Worm (Caenorhabditis elegans) whole organism, young adult: ENCODE measurements around the gene spp-26.

Source experiments
- B0019.2 ChIP-seq: fragments of 200-800 bp; sonication (Bioruptor generic); conservative IDR thresholded peaks from 2 replicates; pipeline ENCODE4 v1.3.6; 2022; ENCODE audit warnings: missing genetic modification reagents, missing genetic modification characterization, missing compliant biosample characterization
- D2030.7 ChIP-seq: fragments of 200-800 bp; sonication (Bioruptor generic); IDR thresholded peaks from 2 replicates; pipeline ENCODE4 v1.3.6; 2022; ENCODE audit warnings: missing genetic modification reagents, missing genetic modification characterization, missing compliant biosample characterization
- F22D6.2 ChIP-seq: sonication (generic microtip); optimal IDR thresholded peaks from 2 replicates; lab custom pipeline; 2016; ENCODE audit warnings: mild to moderate bottlenecking, missing genetic modification characterization, missing compliant biosample characterization
- F37B4.10 ChIP-seq: fragments of 200-800 bp; sonication (Bioruptor generic); IDR thresholded peaks from 2 replicates; pipeline ENCODE4 v1.3.6; 2022; ENCODE audit warnings: missing genetic modification characterization, missing compliant biosample characterization
- F55B11.4 ChIP-seq: sonication (generic microtip); optimal IDR thresholded peaks from 2 replicates; lab custom pipeline; 2016; ENCODE audit warnings: missing compliant biosample characterization, missing genetic modification characterization, borderline replicate concordance; ENCODE audit not compliant: insufficient read depth
- F57C9.4 ChIP-seq: sonication (generic microtip); optimal IDR thresholded peaks from 2 replicates; lab custom pipeline; 2017; ENCODE audit warnings: mild to moderate bottlenecking, missing genetic modification characterization, missing compliant biosample characterization
- Y79H2A.3 ChIP-seq: fragments of 200-800 bp; sonication (Bioruptor generic); conservative IDR thresholded peaks from 2 replicates; pipeline ENCODE4 v1.3.6; 2022; ENCODE audit warnings: missing genetic modification reagents, missing genetic modification characterization, missing compliant biosample characterization
- akir-1 ChIP-seq: fragments of 200-800 bp; sonication (Bioruptor generic); optimal IDR thresholded peaks from 2 replicates; lab custom pipeline; 2018; ENCODE audit warnings: mild to moderate bottlenecking, missing genetic modification characterization, moderate library complexity, missing compliant biosample characterization
- atf-7 ChIP-seq: sonication (generic microtip); optimal IDR thresholded peaks from 2 replicates; lab custom pipeline; 2017; ENCODE audit warnings: mild to moderate bottlenecking, missing genetic modification characterization, missing compliant biosample characterization
- attf-3 ChIP-seq: fragments of 200-800 bp; sonication (Bioruptor generic); conservative IDR thresholded peaks from 2 replicates; pipeline ENCODE4 v1.3.6; 2022; ENCODE audit warnings: missing genetic modification reagents, missing genetic modification characterization, missing compliant biosample characterization
- attf-6 ChIP-seq: fragments of 200-800 bp; sonication (Bioruptor generic); IDR thresholded peaks from 2 replicates; pipeline ENCODE4 v1.3.6; 2022; ENCODE audit warnings: missing genetic modification reagents, missing genetic modification characterization, missing compliant biosample characterization
- cebp-1 ChIP-seq, 2 experiments: fragments of 200-800 bp in 1 of 2; sonication (Bioruptor generic) in 1 of 2; sonication (generic microtip) in 1 of 2; IDR thresholded peaks in 1 of 2; optimal IDR thresholded peaks in 1 of 2; 2 replicates each; pipeline versions ENCODE4 v1.3.6 to Lab custom; 2017 to 2022; ENCODE audit warnings: missing compliant biosample characterization in 2 of 2, missing genetic modification characterization in 2 of 2, mild to moderate bottlenecking in 1 of 2, missing genetic modification reagents in 1 of 2, moderate library complexity in 1 of 2
- cebp-2 ChIP-seq: fragments of 200-800 bp; sonication (Bioruptor generic); IDR thresholded peaks from 2 replicates; pipeline ENCODE4 v1.3.6; 2022; ENCODE audit warnings: missing genetic modification characterization, missing compliant biosample characterization
- ceh-100 ChIP-seq: fragments of 200-800 bp; sonication (Bioruptor generic); IDR thresholded peaks from 2 replicates; pipeline ENCODE4 v1.3.6; 2022; ENCODE audit warnings: missing genetic modification reagents, missing genetic modification characterization, missing compliant biosample characterization
- ceh-27 ChIP-seq: fragments of 200-800 bp; sonication (Bioruptor generic); optimal IDR thresholded peaks from 2 replicates; lab custom pipeline; 2018; ENCODE audit warnings: mild to moderate bottlenecking, missing genetic modification characterization, moderate library complexity, missing compliant biosample characterization
- ceh-58 ChIP-seq: fragments of 200-800 bp; sonication (Bioruptor generic); IDR thresholded peaks from 2 replicates; pipeline ENCODE4 v1.3.6; 2022; ENCODE audit warnings: missing genetic modification characterization, missing compliant biosample characterization
- ceh-79 ChIP-seq: sonication (generic microtip); optimal IDR thresholded peaks from 2 replicates; lab custom pipeline; 2017; ENCODE audit warnings: mild to moderate bottlenecking, missing genetic modification characterization, missing compliant biosample characterization
- die-1 ChIP-seq: sonication (generic microtip); optimal IDR thresholded peaks from 2 replicates; lab custom pipeline; 2016; ENCODE audit warnings: missing genotype, mild to moderate bottlenecking, missing genetic modification characterization, missing compliant biosample characterization
- ekl-4 ChIP-seq: fragments of 200-800 bp; sonication (Bioruptor generic); IDR thresholded peaks from 2 replicates; pipeline ENCODE4 v1.3.6; 2022; ENCODE audit warnings: missing genetic modification reagents, missing genetic modification characterization, missing compliant biosample characterization
- ets-4 ChIP-seq: fragments of 200-800 bp; sonication (Bioruptor generic); optimal IDR thresholded peaks from 2 replicates; lab custom pipeline; 2018; ENCODE audit warnings: mild to moderate bottlenecking, missing genetic modification characterization, missing compliant biosample characterization
- hlh-26 ChIP-seq: fragments of 200-800 bp; sonication (Bioruptor generic); conservative IDR thresholded peaks from 2 replicates; pipeline ENCODE4 v1.3.6; 2022; ENCODE audit warnings: missing genetic modification reagents, missing genetic modification characterization, missing compliant biosample characterization
- hrde-1 ChIP-seq: sonication (generic microtip); optimal IDR thresholded peaks from 2 replicates; lab custom pipeline; 2016; ENCODE audit warnings: missing genetic modification characterization, mild to moderate bottlenecking, missing compliant biosample characterization, moderate library complexity, missing genotype, missing genetic modification reagents, borderline replicate concordance
- lin-35 ChIP-seq, 3 experiments: fragments of 150-350 bp in 2 of 3; sonication (generic microtip) in 1 of 3; optimal IDR thresholded peaks; 2 replicates each; lab custom pipeline; 2014 to 2018; ENCODE audit warnings: missing biosample characterization in 3 of 3, missing genetic modification characterization in 3 of 3, missing genetic modification reagents in 3 of 3
- lir-1 ChIP-seq: fragments of 200-800 bp; sonication (Bioruptor generic); conservative IDR thresholded peaks from 2 replicates; pipeline ENCODE4 v1.3.6; 2022; ENCODE audit warnings: missing genetic modification reagents, missing genetic modification characterization, missing compliant biosample characterization
- madf-10 ChIP-seq: sonication (generic microtip); optimal IDR thresholded peaks from 2 replicates; lab custom pipeline; 2016; ENCODE audit warnings: mild to moderate bottlenecking, missing genetic modification characterization, missing compliant biosample characterization
- madf-3 ChIP-seq: fragments of 200-800 bp; sonication (Bioruptor generic); IDR thresholded peaks from 2 replicates; pipeline ENCODE4 v1.3.6; 2022; ENCODE audit warnings: missing genetic modification reagents, missing genetic modification characterization, missing compliant biosample characterization
- mcd-1 ChIP-seq: fragments of 200-800 bp; sonication (Bioruptor generic); IDR thresholded peaks from 2 replicates; pipeline ENCODE4 v1.3.6; 2022; ENCODE audit warnings: missing genetic modification reagents, missing genetic modification characterization, missing compliant biosample characterization
- nfya-1 ChIP-seq: sonication (generic microtip); optimal IDR thresholded peaks from 2 replicates; lab custom pipeline; 2017; ENCODE audit warnings: antibody characterized with exemption, missing compliant biosample characterization, missing genetic modification characterization, borderline replicate concordance; ENCODE audit not compliant: insufficient read depth
- nfyb-1 ChIP-seq: fragments of 200-800 bp; sonication (Bioruptor generic); IDR thresholded peaks from 2 replicates; pipeline ENCODE4 v1.3.6; 2022; ENCODE audit warnings: missing genetic modification reagents, missing genetic modification characterization, missing compliant biosample characterization
- nhr-27 ChIP-seq: fragments of 200-800 bp; sonication (Bioruptor generic); optimal IDR thresholded peaks from 2 replicates; lab custom pipeline; 2018; ENCODE audit warnings: mild to moderate bottlenecking, missing genetic modification characterization, moderate library complexity, missing compliant biosample characterization
- pha-4 ChIP-seq: fragments of 150-350 bp; sonication (generic microtip); optimal IDR thresholded peaks from 2 replicates; lab custom pipeline; 2014; ENCODE audit warnings: missing biosample characterization, missing genetic modification reagents, missing genetic modification characterization
- rcor-1 ChIP-seq: fragments of 200-800 bp; sonication (Bioruptor generic); IDR thresholded peaks from 2 replicates; pipeline ENCODE4 v1.3.6; 2022; ENCODE audit warnings: missing genetic modification reagents, missing genetic modification characterization, missing compliant biosample characterization
- rec-8 ChIP-seq, 2 experiments: sonication (generic microtip); optimal IDR thresholded peaks; 2 replicates each; lab custom pipeline; 2016; ENCODE audit warnings: mild to moderate bottlenecking in 2 of 2, missing genetic modification characterization in 2 of 2, missing genetic modification reagents in 2 of 2, missing genotype in 2 of 2, missing biosample characterization in 1 of 2, missing compliant biosample characterization in 1 of 2, moderate library complexity in 1 of 2
- repo-1 ChIP-seq: sonication (generic microtip); optimal IDR thresholded peaks from 2 replicates; lab custom pipeline; 2017; ENCODE audit warnings: mild to moderate bottlenecking, missing genetic modification characterization, missing compliant biosample characterization
- rpc-1 ChIP-seq, 2 experiments: fragments of 150-350 bp in 1 of 2; sonication (generic microtip) in 1 of 2; optimal IDR thresholded peaks; 2 replicates each; lab custom pipeline; 2014 to 2018; ENCODE audit warnings: missing biosample characterization in 1 of 2, missing genetic modification characterization in 1 of 2, missing genetic modification reagents in 1 of 2, missing genotype in 1 of 2
- snpc-1.1 ChIP-seq: sonication (generic microtip); optimal IDR thresholded peaks from 2 replicates; lab custom pipeline; 2017; ENCODE audit warnings: missing genetic modification characterization, mild to moderate bottlenecking, missing compliant biosample characterization, antibody characterized with exemption, moderate library complexity, missing genotype, missing genetic modification reagents; ENCODE audit not compliant: insufficient read depth
- snpc-3.4 ChIP-seq: sonication (generic microtip); optimal IDR thresholded peaks from 2 replicates; lab custom pipeline; 2017; ENCODE audit warnings: missing genetic modification characterization, mild to moderate bottlenecking, missing compliant biosample characterization, antibody characterized with exemption, moderate library complexity, missing genotype, missing genetic modification reagents
- sptf-2 ChIP-seq: fragments of 200-800 bp; sonication (Bioruptor generic); optimal IDR thresholded peaks from 2 replicates; lab custom pipeline; 2018; ENCODE audit warnings: mild to moderate bottlenecking, missing genetic modification characterization, missing compliant biosample characterization
- tbp1 ChIP-seq: fragments of 200-800 bp; sonication (Bioruptor generic); optimal IDR thresholded peaks from 2 replicates; lab custom pipeline; 2018; ENCODE audit warnings: mild to moderate bottlenecking, missing genetic modification characterization, missing compliant biosample characterization
- unc-130 ChIP-seq: sonication (generic microtip); optimal IDR thresholded peaks from 2 replicates; lab custom pipeline; 2016; ENCODE audit warnings: missing genetic modification reagents, missing genetic modification characterization, missing compliant biosample characterization
- zfh-2 ChIP-seq: fragments of 200-800 bp; sonication (Bioruptor generic); conservative IDR thresholded peaks from 2 replicates; pipeline ENCODE4 v1.3.6; 2022; ENCODE audit warnings: missing genetic modification reagents, missing genetic modification characterization, missing compliant biosample characterization
- ztf-25 ChIP-seq: fragments of 200-800 bp; sonication (Bioruptor generic); IDR thresholded peaks from 2 replicates; pipeline ENCODE4 v1.3.6; 2022; ENCODE audit warnings: missing genetic modification reagents, missing genetic modification characterization, missing compliant biosample characterization
- ztf-28 ChIP-seq: fragments of 200-800 bp; sonication (Bioruptor generic); IDR thresholded peaks from 2 replicates; pipeline ENCODE4 v1.3.6; 2022; ENCODE audit warnings: missing genetic modification reagents, missing genetic modification characterization, missing compliant biosample characterization

Gene spp-26

ce11 chrV:6602556-6603062, 43.6 kb upstream of the spp-26 start, which contains the start of gene ZK1055.6:
Gene ZK1055.6 (minus strand): TSS chrV:6602606.
- TF ChIP-seq snpc-3.4 (tag; lab: Kevin White, UChicago) (no peak), zfh-2 (GFP tag; lab: Robert Waterston, UW) (peak; percentile 40; the same call in 1 of the 2 replicates)

ce11 chrV:6593700-6594244, 34.8 kb upstream of the spp-26 start, which contains the start of gene hcp-1:
Gene hcp-1 (plus strand): TSS chrV:6594194.
- TF ChIP-seq lin-35 (GFP tag; optimal IDR thresholded peaks at IDR 0.05; lab: Kevin White, UChicago): peak; percentile 61 to 86 (median 83)
- TF ChIP-seq cebp-1 (GFP tag; IDR thresholded peaks at IDR 0.05; lab: Robert Waterston, UW): no peak
- TF ChIP-seq cebp-1 (tag; optimal IDR thresholded peaks at IDR 0.05; lab: Kevin White, UChicago): no peak
- TF ChIP-seq rpc-1 (optimal IDR thresholded peaks at IDR 0.05; lab: Kevin White, UChicago): no peak
- TF ChIP-seq rpc-1 (tag; optimal IDR thresholded peaks at IDR 0.05; lab: Kevin White, UChicago): no peak
- TF ChIP-seq F55B11.4 (tag; lab: Kevin White, UChicago): no peak
- TF ChIP-seq madf-10 (tag; lab: Kevin White, UChicago): no peak
- peak; percentile 79 for TF ChIP-seq attf-6 (GFP tag; lab: Robert Waterston, UW)
- peak; percentile 70 for TF ChIP-seq attf-3 (GFP tag; lab: Robert Waterston, UW)
- TF ChIP-seq ztf-28 (GFP tag; lab: Robert Waterston, UW): peak; percentile 89
- TF ChIP-seq pha-4 (tag; lab: Kevin White, UChicago): no peak
- no peak for TF ChIP-seq ceh-79 (tag; lab: Kevin White, UChicago)
- TF ChIP-seq cebp-2 (GFP tag; lab: Robert Waterston, UW): no peak
- TF ChIP-seq akir-1 (GFP tag; lab: Kevin White, UChicago): no peak
- TF ChIP-seq F22D6.2 (tag; lab: Kevin White, UChicago): no peak
- peak; percentile 90 for TF ChIP-seq ekl-4
- TF ChIP-seq tbp1 (GFP tag; lab: Kevin White, UChicago): no peak
- peak; percentile 62 for TF ChIP-seq hrde-1 (tag; lab: Kevin White, UChicago)
- TF ChIP-seq sptf-2 (GFP tag; lab: Kevin White, UChicago): no peak
- TF ChIP-seq madf-3 (GFP tag; lab: Robert Waterston, UW): peak; percentile 94
- no peak for TF ChIP-seq hlh-26 (GFP tag; lab: Robert Waterston, UW)
- no peak for TF ChIP-seq nhr-27 (tag; lab: Kevin White, UChicago)
- TF ChIP-seq ets-4 (GFP tag; lab: Kevin White, UChicago): no peak
- TF ChIP-seq ceh-27 (GFP tag; lab: Kevin White, UChicago): no peak
- TF ChIP-seq snpc-3.4 (tag; lab: Kevin White, UChicago): peak; percentile 95
- peak; percentile 91 for TF ChIP-seq B0019.2 (GFP tag; lab: Robert Waterston, UW)
- TF ChIP-seq nfyb-1 (GFP tag; lab: Robert Waterston, UW): no peak
- no peak for TF ChIP-seq repo-1 (tag; lab: Kevin White, UChicago)
- TF ChIP-seq F57C9.4 (tag; lab: Kevin White, UChicago): no peak
- peak; percentile 86 for TF ChIP-seq unc-130 (GFP tag; lab: Kevin White, UChicago)
- TF ChIP-seq ceh-58 (GFP tag; lab: Robert Waterston, UW): no peak
- TF ChIP-seq die-1 (tag; lab: Kevin White, UChicago): no peak
- no peak for TF ChIP-seq ztf-25 (GFP tag; lab: Robert Waterston, UW)
- TF ChIP-seq rcor-1 (GFP tag; lab: Robert Waterston, UW): peak; percentile 92
- TF ChIP-seq ceh-100 (GFP tag; lab: Robert Waterston, UW): peak; percentile 53; the same call in 1 of the 2 replicates
- peak; percentile 77 for TF ChIP-seq lir-1 (GFP tag; lab: Robert Waterston, UW)
- TF ChIP-seq rec-8 (tag; optimal IDR thresholded peaks at IDR 0.05; lab: Kevin White, UChicago): no peak
- TF ChIP-seq mcd-1: peak; percentile 95
- no peak for TF ChIP-seq nfya-1 (tag; lab: Kevin White, UChicago)
- TF ChIP-seq snpc-1.1: peak; percentile 38
- peak; percentile 97 for TF ChIP-seq D2030.7 (GFP tag; lab: Robert Waterston, UW)
- TF ChIP-seq Y79H2A.3 (GFP tag; lab: Robert Waterston, UW): no peak
- TF ChIP-seq F37B4.10 (GFP tag; lab: Robert Waterston, UW): no peak
- no peak for TF ChIP-seq atf-7 (tag; lab: Kevin White, UChicago)
